Fruit fly (Drosophila melanogaster) whole organism, pupa: Measurements from ENCODE around the gene CG12773.

Experiments used
- CG12605 ChIP-seq: fragments of 200-800 bp; sonication (Bioruptor generic); IDR thresholded peaks from 2 replicates; pipeline ENCODE4 v1.3.6; 2022; ENCODE audit warnings: missing biosample characterization, missing genetic modification characterization
- CG13204 ChIP-seq: fragments of 200-800 bp; sonication (Bioruptor generic); optimal IDR thresholded peaks from 2 replicates; lab custom pipeline; 2018; ENCODE audit warnings: missing biosample characterization, mild to moderate bottlenecking, missing genetic modification characterization, moderate library complexity
- CG15710 ChIP-seq: fragments of 200-800 bp; sonication (Bioruptor generic); optimal IDR thresholded peaks from 2 replicates; lab custom pipeline; 2018; ENCODE audit warnings: missing biosample characterization, mild to moderate bottlenecking, missing genetic modification characterization, moderate library complexity
- CG32121 ChIP-seq: fragments of 200-800 bp; sonication (Bioruptor generic); IDR thresholded peaks from 2 replicates; pipeline ENCODE4 v1.3.6; 2022; ENCODE audit warnings: missing biosample characterization, missing genetic modification characterization
- EcR ChIP-seq: fragments of 200-800 bp; sonication (Bioruptor generic); optimal IDR thresholded peaks from 3 replicates; lab custom pipeline; 2019; ENCODE audit warnings: missing biosample characterization, missing genetic modification characterization, mild to moderate bottlenecking, moderate library complexity, missing genetic modification reagents
- Snoo ChIP-seq: fragments of 200-800 bp; sonication (Bioruptor generic); optimal IDR thresholded peaks from 3 replicates; lab custom pipeline; 2017; ENCODE audit warnings: missing biosample characterization, mild to moderate bottlenecking, missing genetic modification characterization, inconsistent platforms
- fd96Ca ChIP-seq: fragments of 200-800 bp; sonication (Bioruptor generic); IDR thresholded peaks from 3 replicates; pipeline ENCODE4 v1.3.6; 2022; ENCODE audit warnings: missing biosample characterization, missing genetic modification characterization
- rn ChIP-seq: fragments of 200-800 bp; sonication (Bioruptor generic); IDR thresholded peaks from 2 replicates; pipeline ENCODE4 v1.3.6; 2022; ENCODE audit warnings: missing biosample characterization, missing genetic modification characterization

dm6 chrX:1322214-1322613, 31.6 kb downstream of the CG12773 start, which contains the start of gene DAAM:
- TF ChIP-seq CG15710 (tag; lab: Kevin White, UChicago): no peak
- TF ChIP-seq EcR: peak; percentile 13
- no peak for TF ChIP-seq Snoo (tag; lab: Kevin White, UChicago)
- no peak for TF ChIP-seq CG12605 (GFP tag; lab: Robert Waterston, UW)
- TF ChIP-seq CG32121 (GFP tag; lab: Robert Waterston, UW): 0 out of 2 replicates have a peak, but pooled peaks have one; percentile 16
- TF ChIP-seq fd96Ca (GFP tag; lab: Robert Waterston, UW): no peak
- TF ChIP-seq rn (GFP tag; lab: Robert Waterston, UW): no peak
- TF ChIP-seq CG13204 (GFP tag; lab: Kevin White, UChicago): no peak
